In the genomic region with DNA sequence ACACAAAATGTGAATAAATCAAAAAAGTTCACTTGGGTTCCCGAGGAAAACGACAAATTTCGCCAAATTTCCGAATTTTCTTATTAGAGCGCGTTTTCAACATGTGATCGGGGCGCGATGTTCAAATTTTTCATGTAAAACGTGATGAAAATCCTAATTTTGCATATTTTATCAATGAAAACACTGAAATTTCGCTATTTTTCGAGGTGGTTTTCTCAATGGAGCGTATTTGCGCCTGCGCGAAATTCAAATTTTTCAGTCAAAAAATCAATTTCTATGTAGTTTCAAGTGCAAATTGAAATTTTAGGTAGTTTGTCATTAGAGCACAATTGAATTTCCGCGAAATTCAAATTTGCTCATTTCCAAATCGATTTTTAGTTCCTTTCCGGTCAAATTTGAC, we compare ENCODE assay signal across 6 worm cellular contexts.
TF ChIP-seq lines count a peak whose summit lies in the region.

No protein-coding gene starts in this region.

TF ChIP-seq in whole organism, L1 larva, 84 proteins besides CTCF, POLR2A, EP300 and RAD21:
- no peak for TF ChIP-seq unc-62 (GFP tag; optimal IDR thresholded peaks at IDR 0.05; lab: Kevin White, UChicago)
- TF ChIP-seq nhr-90 (tag; optimal IDR thresholded peaks at IDR 0.05; lab: Kevin White, UChicago; ENCODE audit: poor library complexity): no peak
- TF ChIP-seq ztf-4 (tag; optimal IDR thresholded peaks at IDR 0.05; lab: Kevin White, UChicago): peak; percentile 32
- TF ChIP-seq elt-3 (tag; optimal IDR thresholded peaks at IDR 0.05; lab: Kevin White, UChicago): no peak
- TF ChIP-seq efl-1 (optimal IDR thresholded peaks at IDR 0.05; lab: Kevin White, UChicago): no peak
- peak in 1 of 2 experiments; percentile 87 for TF ChIP-seq efl-1 (GFP tag; optimal IDR thresholded peaks at IDR 0.05 in 1 of 2; lab: Kevin White, UChicago)
- no peak for TF ChIP-seq alr-1 (tag; optimal IDR thresholded peaks at IDR 0.05; lab: Kevin White, UChicago; ENCODE audit: borderline replicate concordance)

TF ChIP-seq in whole organism, L3 larva, 47 proteins besides CTCF, POLR2A, EP300 and RAD21:
- TF ChIP-seq ztf-11 (tag; optimal IDR thresholded peaks at IDR 0.05; lab: Kevin White, UChicago) (no peak), lin-15B (tag; optimal IDR thresholded peaks at IDR 0.05; lab: Kevin White, UChicago) (peak; percentile 21)

TF ChIP-seq in whole organism, L4 larva, 104 proteins besides CTCF, POLR2A, EP300 and RAD21:
- peak; percentile 45; the same call in 1 of the 2 replicates for TF ChIP-seq lin-38 (GFP tag; IDR thresholded peaks at IDR 0.05; lab: Robert Waterston, UW)
- no peak for TF ChIP-seq F49E8.2 (tag; optimal IDR thresholded peaks at IDR 0.05; lab: Kevin White, UChicago; ENCODE audit: borderline replicate concordance)
- no peak for TF ChIP-seq saeg-2 (GFP tag; IDR thresholded peaks at IDR 0.05; lab: Robert Waterston, UW)
- TF ChIP-seq Y75B8A.6 (GFP tag; IDR thresholded peaks at IDR 0.05; lab: Robert Waterston, UW): 0 out of 2 replicates have a peak, but pooled peaks have one; percentile 5
- no peak for TF ChIP-seq T26A8.4 (GFP tag; IDR thresholded peaks at IDR 0.05; lab: Robert Waterston, UW)
- TF ChIP-seq zip-11 (GFP tag; IDR thresholded peaks at IDR 0.05; lab: Robert Waterston, UW): no peak
- TF ChIP-seq nhr-42 (GFP tag; IDR thresholded peaks at IDR 0.05; lab: Robert Waterston, UW): 0 out of 2 replicates have a peak, but pooled peaks have one; percentile 47
- 0 out of 2 replicates have a peak, but pooled peaks have one; percentile 61 for TF ChIP-seq zfp-3 (GFP tag; conservative IDR thresholded peaks at IDR 0.05; lab: Robert Waterston, UW)

TF ChIP-seq in whole organism, late embryonic, 69 proteins besides CTCF, POLR2A, EP300 and RAD21:
- TF ChIP-seq madf-2 (tag; optimal IDR thresholded peaks at IDR 0.05; lab: Kevin White, UChicago) (no peak), ceh-45 (GFP tag; IDR thresholded peaks at IDR 0.05; lab: Robert Waterston, UW) (no peak), mec-3 (tag; optimal IDR thresholded peaks at IDR 0.05; lab: Kevin White, UChicago; ENCODE audit: borderline replicate concordance) (no peak), hlh-15 (tag; optimal IDR thresholded peaks at IDR 0.05; lab: Kevin White, UChicago) (no peak), nhr-11 (tag; optimal IDR thresholded peaks at IDR 0.05; lab: Kevin White, UChicago) (no peak), sox-2 (GFP tag; IDR thresholded peaks at IDR 0.05; lab: Robert Waterston, UW) (no peak), ama-1 (optimal IDR thresholded peaks at IDR 0.05; lab: Kevin White, UChicago) (no peak), K02D7.2 (tag; optimal IDR thresholded peaks at IDR 0.05; lab: Kevin White, UChicago) (peak; percentile 17)
TF ChIP-seq in whole organism, late embryonic: peak in this region for 1.

TF ChIP-seq in whole organism, mixed stage, embryonic, 35 proteins besides CTCF, POLR2A, EP300 and RAD21:
- TF ChIP-seq sptf-1 (tag; optimal IDR thresholded peaks at IDR 0.05; lab: Kevin White, UChicago) (peak; percentile 21), ham-2 (GFP tag; optimal IDR thresholded peaks at IDR 0.05; lab: Kevin White, UChicago) (no peak)

TF ChIP-seq in whole organism, young adult, 124 proteins besides CTCF, POLR2A, EP300 and RAD21:
- TF ChIP-seq Y67H2A.10 (GFP tag; conservative IDR thresholded peaks at IDR 0.05; lab: Robert Waterston, UW): no peak
- no peak for TF ChIP-seq snpc-1.1 (tag; optimal IDR thresholded peaks at IDR 0.05; lab: Kevin White, UChicago; ENCODE audit: insufficient read depth)
- TF ChIP-seq chd-7 (tag; optimal IDR thresholded peaks at IDR 0.05; lab: Kevin White, UChicago): peak; percentile 30
- peak; percentile 43 for TF ChIP-seq repo-1 (tag; optimal IDR thresholded peaks at IDR 0.05; lab: Kevin White, UChicago)
- TF ChIP-seq B0035.1 (tag; optimal IDR thresholded peaks at IDR 0.05; lab: Kevin White, UChicago): no peak
- no peak for TF ChIP-seq nhr-179 (tag; optimal IDR thresholded peaks at IDR 0.05; lab: Kevin White, UChicago)
- TF ChIP-seq nhr-27 (tag; optimal IDR thresholded peaks at IDR 0.05; lab: Kevin White, UChicago): no peak
- TF ChIP-seq nfya-1 (tag; optimal IDR thresholded peaks at IDR 0.05; lab: Kevin White, UChicago; ENCODE audit: borderline replicate concordance, insufficient read depth): no peak
- peak; percentile 1 for TF ChIP-seq atf-7 (tag; optimal IDR thresholded peaks at IDR 0.05; lab: Kevin White, UChicago)
- TF ChIP-seq ekl-4 (GFP tag; IDR thresholded peaks at IDR 0.05; lab: Robert Waterston, UW): no peak
- no peak for TF ChIP-seq C06A6.2 (GFP tag; conservative IDR thresholded peaks at IDR 0.05; lab: Robert Waterston, UW)
- no peak for TF ChIP-seq lin-54 (GFP tag; optimal IDR thresholded peaks at IDR 0.05; lab: Kevin White, UChicago)
